Fruit fly (Drosophila melanogaster) whole organism, wandering third instar larva: ENCODE measurements around the gene CG33928.

Experiments
- Abd-B ChIP-seq: fragments of >200 bp; optimal IDR thresholded peaks from 2 replicates; lab custom pipeline; 2017; ENCODE audit warnings: missing biosample characterization, missing genetic modification characterization
- CG32264 ChIP-seq: fragments of 200-800 bp; sonication (Bioruptor generic); optimal IDR thresholded peaks from 2 replicates; lab custom pipeline; 2016; ENCODE audit warnings: missing biosample characterization, missing genetic modification characterization
- CG9705 ChIP-seq: fragments of 200-800 bp; sonication (Bioruptor generic); optimal IDR thresholded peaks from 2 replicates; lab custom pipeline; 2018; ENCODE audit warnings: missing biosample characterization, mild to moderate bottlenecking, missing genetic modification characterization
- CrebA ChIP-seq: fragments of 200-800 bp; sonication (Bioruptor generic); optimal IDR thresholded peaks from 2 replicates; lab custom pipeline; 2016; ENCODE audit warnings: missing biosample characterization, mild to moderate bottlenecking, missing genetic modification characterization, borderline replicate concordance
- Dfd ChIP-seq: fragments of >200 bp; optimal IDR thresholded peaks from 2 replicates; lab custom pipeline; 2017; ENCODE audit warnings: missing biosample characterization, missing genetic modification characterization
- Dif ChIP-seq: fragments of 200-275, 200-300 bp; sonication (Bioruptor generic); optimal IDR thresholded peaks from 2 replicates; lab custom pipeline; 2018; ENCODE audit warnings: missing biosample characterization, missing genetic modification characterization; ENCODE audit not compliant: partially characterized antibody
- GATAd ChIP-seq: sonication (Bioruptor generic); optimal IDR thresholded peaks from 2 replicates; lab custom pipeline; 2016; ENCODE audit warnings: missing biosample characterization, missing genetic modification characterization
- HLH106 ChIP-seq: fragments of 200-800 bp; optimal IDR thresholded peaks from 3 replicates; lab custom pipeline; 2019; ENCODE audit warnings: missing biosample characterization, mild to moderate bottlenecking, missing genetic modification characterization, moderate library complexity
- Hnf4 ChIP-seq: fragments of 200-800 bp; sonication (Bioruptor generic); optimal IDR thresholded peaks from 2 replicates; lab custom pipeline; 2016; ENCODE audit warnings: missing biosample characterization, mild to moderate bottlenecking, missing genetic modification characterization
- Hr78 ChIP-seq: fragments of >200 bp; optimal IDR thresholded peaks from 2 replicates; lab custom pipeline; 2017; ENCODE audit warnings: missing biosample characterization, missing genetic modification characterization
- Hr83 ChIP-seq: fragments of 200-300 bp; sonication (Bioruptor generic); optimal IDR thresholded peaks from 2 replicates; lab custom pipeline; 2016; ENCODE audit warnings: missing biosample characterization, mild to moderate bottlenecking, missing genetic modification characterization, moderate library complexity; ENCODE audit not compliant: poor library complexity, severe bottlenecking
- Jra ChIP-seq: sonication (Bioruptor generic); optimal IDR thresholded peaks from 2 replicates; lab custom pipeline; 2016; ENCODE audit warnings: missing biosample characterization, missing genetic modification characterization
- Mio ChIP-seq: sonication (Bioruptor generic); optimal IDR thresholded peaks from 2 replicates; lab custom pipeline; 2016; ENCODE audit warnings: missing biosample characterization, missing genetic modification characterization
- Myc ChIP-seq: fragments of >200 bp; optimal IDR thresholded peaks from 2 replicates; lab custom pipeline; 2017
- N ChIP-seq: fragments of >200 bp; optimal IDR thresholded peaks from 2 replicates; lab custom pipeline; 2018; ENCODE audit warnings: missing biosample characterization, missing external identifiers, missing genetic modification characterization
- OdsH ChIP-seq: fragments of 200-800 bp; sonication (Bioruptor generic); optimal IDR thresholded peaks from 2 replicates; lab custom pipeline; 2016; ENCODE audit warnings: missing biosample characterization, mild to moderate bottlenecking, missing genetic modification characterization
- Rel ChIP-seq, 2 experiments: fragments of 200-800 bp; sonication (Bioruptor generic) in 1 of 2; optimal IDR thresholded peaks; 2 replicates in 1 of 2; 3 replicates in 1 of 2; lab custom pipeline; 2016 to 2019; ENCODE audit warnings: mild to moderate bottlenecking in 2 of 2, missing biosample characterization in 2 of 2, missing genetic modification characterization in 2 of 2, moderate library complexity in 1 of 2
- Sp1 ChIP-seq: fragments of 200-800 bp; sonication (Bioruptor generic); optimal IDR thresholded peaks from 3 replicates; lab custom pipeline; 2019; ENCODE audit warnings: missing biosample characterization, mild to moderate bottlenecking, missing genetic modification characterization, moderate library complexity
- Vsx2 ChIP-seq: fragments of 200-300, 225-300 bp; sonication (Bioruptor generic); optimal IDR thresholded peaks from 2 replicates; lab custom pipeline; 2018; ENCODE audit warnings: missing biosample characterization, missing genetic modification characterization; ENCODE audit not compliant: partially characterized antibody
- br ChIP-seq: fragments of 200-800 bp; sonication (Bioruptor generic); optimal IDR thresholded peaks from 2 replicates; lab custom pipeline; 2016; ENCODE audit warnings: missing biosample characterization, missing genetic modification characterization
- brk ChIP-seq: fragments of 200-800 bp; sonication (Bioruptor generic); optimal IDR thresholded peaks from 2 replicates; lab custom pipeline; 2016; ENCODE audit warnings: missing biosample characterization, mild to moderate bottlenecking, missing genetic modification characterization
- dl ChIP-seq, 2 experiments: fragments of 175-275, 200-275 bp in 1 of 2; fragments of 200-275 bp in 1 of 2; sonication (Bioruptor generic); optimal IDR thresholded peaks; lab custom pipeline; 2018; ENCODE audit warnings: mild to moderate bottlenecking in 2 of 2, missing biosample characterization in 2 of 2, missing genetic modification characterization in 2 of 2, moderate library complexity in 2 of 2; ENCODE audit not compliant: partially characterized antibody in 2 of 2, insufficient read depth in 1 of 2
- dmrt93B ChIP-seq: fragments of 200-800 bp; sonication (Bioruptor generic); optimal IDR thresholded peaks from 2 replicates; lab custom pipeline; 2018; ENCODE audit warnings: missing biosample characterization, mild to moderate bottlenecking, missing genetic modification characterization
- dsf ChIP-seq: sonication (Bioruptor generic); optimal IDR thresholded peaks from 2 replicates; lab custom pipeline; 2016; ENCODE audit warnings: missing biosample characterization, missing genetic modification characterization, borderline replicate concordance
- ey ChIP-seq: fragments of 200-800 bp; sonication (Bioruptor generic); optimal IDR thresholded peaks from 2 replicates; lab custom pipeline; 2016; ENCODE audit warnings: missing biosample characterization, missing genetic modification characterization
- fru ChIP-seq: fragments of 200-800 bp; sonication (Bioruptor generic); optimal IDR thresholded peaks from 3 replicates; lab custom pipeline; 2016; ENCODE audit warnings: missing biosample characterization, mild to moderate bottlenecking, missing genetic modification characterization
- h ChIP-seq: fragments of 200-800 bp; sonication (Bioruptor generic); optimal IDR thresholded peaks from 3 replicates; lab custom pipeline; 2016; ENCODE audit warnings: missing biosample characterization, mild to moderate bottlenecking, missing genetic modification characterization
- jim ChIP-seq: fragments of 175-275, 200-325 bp; sonication (Bioruptor generic); optimal IDR thresholded peaks from 2 replicates; lab custom pipeline; 2016; ENCODE audit warnings: missing biosample characterization, mild to moderate bottlenecking, missing genetic modification characterization
- lola ChIP-seq: fragments of >200 bp; optimal IDR thresholded peaks from 2 replicates; lab custom pipeline; 2017; ENCODE audit warnings: missing biosample characterization, missing genetic modification characterization
- pan ChIP-seq: fragments of >200 bp; optimal IDR thresholded peaks from 2 replicates; lab custom pipeline; 2017
- psq ChIP-seq: fragments of 200-800 bp; sonication (Bioruptor generic); optimal IDR thresholded peaks from 3 replicates; lab custom pipeline; 2017; ENCODE audit warnings: missing biosample characterization, mild to moderate bottlenecking, missing genetic modification characterization, moderate library complexity
- rgr ChIP-seq: fragments of 200-800 bp; sonication (Bioruptor generic); optimal IDR thresholded peaks from 3 replicates; lab custom pipeline; 2016; ENCODE audit warnings: missing biosample characterization, mild to moderate bottlenecking, missing genetic modification characterization
- sage ChIP-seq: fragments of 200-800 bp; sonication (Bioruptor generic); optimal IDR thresholded peaks from 2 replicates; lab custom pipeline; 2016; ENCODE audit warnings: missing biosample characterization, mild to moderate bottlenecking, missing genetic modification characterization
- sv ChIP-seq: fragments of 200-800 bp; sonication (Bioruptor generic); optimal IDR thresholded peaks from 3 replicates; lab custom pipeline; 2016; ENCODE audit warnings: missing biosample characterization, missing genetic modification characterization
- usp ChIP-seq: fragments of >200 bp; optimal IDR thresholded peaks from 2 replicates; lab custom pipeline; 2017; ENCODE audit warnings: missing biosample characterization, missing genetic modification characterization

CG33928 gene

dm6 chr2L:17457944-17458343 lies 21.5 kb upstream of the CG33928 start, which contains the start of gene CG18563:
Gene CG18563 (minus strand): TSS chr2L:17458044.
- no peak for TF ChIP-seq Dif (GFP tag; lab: Kevin White, UChicago)
- TF ChIP-seq OdsH (GFP tag; lab: Kevin White, UChicago) = no peak
- TF ChIP-seq Hr78 = no peak
- no peak for TF ChIP-seq Abd-B (GFP tag; lab: Kevin White, UChicago)
- no peak for TF ChIP-seq lola (GFP tag; lab: Kevin White, UChicago)
- no peak for TF ChIP-seq GATAd (GFP tag; lab: Kevin White, UChicago)
- TF ChIP-seq Myc = no peak
- TF ChIP-seq h (GFP tag; lab: Kevin White, UChicago) = no peak
- no peak for TF ChIP-seq Rel (GFP tag; optimal IDR thresholded peaks at IDR 0.05; lab: Kevin White, UChicago)
- TF ChIP-seq Rel (tag; optimal IDR thresholded peaks at IDR 0.05; lab: Kevin White, UChicago) = no peak
- TF ChIP-seq N (GFP tag; lab: Kevin White, UChicago) = no peak
- no peak for TF ChIP-seq dsf (GFP tag; lab: Kevin White, UChicago)
- TF ChIP-seq pan (lab: Kevin White, UChicago) = no peak

- TF ChIP-seq Rel (GFP tag; optimal IDR thresholded peaks at IDR 0.05; lab: Kevin White, UChicago) (no peak), Rel (tag; optimal IDR thresholded peaks at IDR 0.05; lab: Kevin White, UChicago) (peak; percentile 89), h (GFP tag; lab: Kevin White, UChicago) (no peak)
Observed at dm6 chr2L:17455823-17456222, 19.4 kb upstream of the CG33928 start, which contains the start of gene SPH93. Gene SPH93 (minus strand): TSS chr2L:17455923.

DNA sequence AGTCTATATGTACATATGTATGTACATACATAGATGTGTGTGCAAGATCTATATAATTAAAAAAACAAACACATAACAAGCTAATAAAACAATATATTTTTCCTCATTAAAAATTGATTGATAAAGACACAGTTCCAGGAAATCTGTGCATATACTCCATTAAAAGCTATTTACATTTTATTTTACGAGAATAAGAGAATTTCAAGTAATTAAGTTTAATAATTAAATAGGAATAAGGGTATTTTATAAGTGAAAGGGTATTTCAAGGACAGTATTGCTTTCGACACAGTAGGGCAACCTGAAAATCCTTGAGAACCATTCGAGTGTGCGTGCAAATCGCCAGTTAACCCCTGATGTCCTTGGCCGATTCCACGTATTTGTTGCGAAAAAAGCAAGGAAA lies 16.2 kb upstream of the CG33928 start, which contains the start of gene CG5050:
TSS of gene CG5050 (plus strand) at position 301 of the 400 bp plus-strand sequence.
- TF ChIP-seq OdsH (GFP tag; lab: Kevin White, UChicago) (no peak), pan (lab: Kevin White, UChicago) (no peak), Dfd (GFP tag; lab: Kevin White, UChicago) (no peak), CG9705 (GFP tag; lab: Kevin White, UChicago) (no peak), ey (GFP tag; lab: Kevin White, UChicago) (no peak), Jra (GFP tag; lab: Kevin White, UChicago) (no peak), dsf (GFP tag; lab: Kevin White, UChicago) (no peak), jim (GFP tag; lab: Kevin White, UChicago) (no peak), CrebA (GFP tag; lab: Kevin White, UChicago) (no peak), Dif (GFP tag; lab: Kevin White, UChicago) (no peak), dl (GFP tag; optimal IDR thresholded peaks at IDR 0.05; lab: Kevin White, UChicago; ENCODE audit: insufficient read depth in 1 of 2, partially characterized antibody in 2 of 2) (no peak), dmrt93B (GFP tag; lab: Kevin White, UChicago) (no peak), sv (GFP tag; lab: Kevin White, UChicago) (no peak), CG32264 (GFP tag; lab: Kevin White, UChicago) (no peak), N (GFP tag; lab: Kevin White, UChicago) (no peak), h (GFP tag; lab: Kevin White, UChicago) (no peak), Hr83 (GFP tag; lab: Kevin White, UChicago) (no peak)

DNA sequence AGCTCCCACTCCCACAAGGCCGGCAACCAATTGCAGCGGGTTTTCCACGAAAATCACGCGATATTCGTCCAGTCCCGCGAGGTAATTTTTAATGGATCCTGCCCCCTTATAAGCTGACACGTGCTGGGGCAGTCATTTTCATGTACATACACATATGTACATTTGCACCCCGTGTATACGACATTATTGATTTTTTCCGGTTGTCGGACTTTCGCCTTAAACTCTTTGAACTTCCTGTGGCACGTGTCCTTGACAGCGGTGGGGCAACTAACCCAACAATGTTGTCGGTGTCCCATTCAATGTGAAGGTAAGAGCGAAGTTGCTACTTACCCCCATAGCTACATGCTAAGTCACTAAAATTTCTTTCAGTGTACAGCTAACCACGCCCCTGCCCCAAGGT lies 15.7 kb upstream of the CG33928 start:
- no peak for TF ChIP-seq h (GFP tag; lab: Kevin White, UChicago)
- no peak for TF ChIP-seq Hr78

DNA sequence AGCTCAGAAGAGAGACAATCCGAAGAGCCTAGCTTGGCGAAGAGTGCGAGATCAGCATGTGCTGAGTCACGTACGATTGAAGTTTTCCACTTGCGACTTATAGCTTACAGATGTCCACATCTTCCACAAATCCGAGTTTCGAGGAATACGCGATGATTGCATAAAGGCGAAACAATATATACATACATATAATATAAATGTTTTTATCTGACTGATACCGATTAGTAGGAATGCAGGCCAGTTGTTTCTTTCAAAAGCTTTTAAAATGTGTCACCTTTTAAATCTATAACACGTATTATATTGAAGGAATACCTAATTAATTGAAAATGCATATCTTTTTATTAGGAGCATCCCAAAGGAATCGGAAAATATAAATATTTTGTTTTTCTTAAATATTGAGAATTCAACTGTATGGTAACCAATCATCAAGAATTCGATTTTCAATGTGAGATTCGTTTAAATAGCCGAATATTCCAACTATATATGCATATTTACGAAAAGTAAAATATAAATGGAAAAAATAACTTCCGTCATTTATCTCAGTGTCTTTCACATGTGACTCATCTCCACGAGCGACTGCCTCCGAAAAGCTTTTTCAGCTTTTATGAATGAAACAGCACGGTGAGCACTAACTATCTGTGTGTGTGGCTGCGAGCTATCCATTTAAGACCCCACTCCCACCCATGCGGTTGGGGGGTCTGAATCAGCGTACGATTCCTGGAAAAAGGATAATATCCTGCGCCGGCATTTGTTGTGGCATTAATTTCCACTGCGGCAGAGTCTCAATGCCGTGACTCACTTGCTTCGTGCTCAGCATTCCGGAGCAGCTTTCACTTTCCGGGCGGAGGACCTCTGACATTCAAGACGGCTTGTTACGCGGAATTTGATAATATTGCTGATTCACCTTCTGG lies 14.4 kb upstream of the CG33928 start:
- TF ChIP-seq Dfd (GFP tag; lab: Kevin White, UChicago) (no peak), fru (GFP tag; lab: Kevin White, UChicago) (peak; percentile 79), usp (GFP tag; lab: Kevin White, UChicago) (no peak), h (GFP tag; lab: Kevin White, UChicago) (peak; percentile 82), Myc (no peak), Sp1 (GFP tag; lab: Kevin White, UChicago) (peak; percentile 75), psq (peak; percentile 65), Mio (no peak), Hnf4 (GFP tag; lab: Kevin White, UChicago) (peak; percentile 73), Jra (GFP tag; lab: Kevin White, UChicago) (peak; percentile 71), CG9705 (GFP tag; lab: Kevin White, UChicago) (peak; percentile 43), Vsx2 (GFP tag; lab: Kevin White, UChicago) (no peak), jim (GFP tag; lab: Kevin White, UChicago) (no peak), CG32264 (GFP tag; lab: Kevin White, UChicago) (peak; percentile 27), dl (GFP tag; optimal IDR thresholded peaks at IDR 0.05; lab: Kevin White, UChicago; ENCODE audit: insufficient read depth in 1 of 2, partially characterized antibody in 2 of 2) (peak in 1 of 2 experiments; percentile 63), sv (GFP tag; lab: Kevin White, UChicago) (peak; percentile 7), Hr83 (GFP tag; lab: Kevin White, UChicago) (no peak), sage (GFP tag; lab: Kevin White, UChicago) (no peak), br (GFP tag; lab: Kevin White, UChicago) (peak; percentile 64), HLH106 (tag; lab: Kevin White, UChicago) (peak; percentile 72), brk (GFP tag; lab: Kevin White, UChicago) (peak; percentile 3), N (GFP tag; lab: Kevin White, UChicago) (no peak), CrebA (GFP tag; lab: Kevin White, UChicago) (no peak), rgr (GFP tag; lab: Kevin White, UChicago) (peak; percentile 86), Dif (GFP tag; lab: Kevin White, UChicago) (peak; percentile 32)
